Worm (Caenorhabditis elegans) whole organism, L3 larva: ENCODE results near the gene clec-221.

Experiments used
- lin-15B ChIP-seq: fragments of 150-350 bp; optimal IDR thresholded peaks from 2 replicates; lab custom pipeline; 2014; ENCODE audit warnings: missing biosample characterization, missing genetic modification characterization
- nhr-12 ChIP-seq: fragments of 150-350 bp; optimal IDR thresholded peaks from 2 replicates; lab custom pipeline; 2014; ENCODE audit warnings: missing biosample characterization, missing genetic modification characterization
- nhr-23 ChIP-seq: fragments of 150-350 bp; optimal IDR thresholded peaks from 2 replicates; lab custom pipeline; 2014; ENCODE audit warnings: missing biosample characterization, missing genetic modification reagents, missing genetic modification characterization
- ztf-11 ChIP-seq: fragments of 150-350 bp; optimal IDR thresholded peaks from 2 replicates; lab custom pipeline; 2014; ENCODE audit warnings: missing biosample characterization, missing genetic modification characterization
- ztf-4 ChIP-seq: fragments of 150-350 bp; optimal IDR thresholded peaks from 2 replicates; lab custom pipeline; 2014; ENCODE audit warnings: missing biosample characterization, missing genetic modification characterization

DNA sequence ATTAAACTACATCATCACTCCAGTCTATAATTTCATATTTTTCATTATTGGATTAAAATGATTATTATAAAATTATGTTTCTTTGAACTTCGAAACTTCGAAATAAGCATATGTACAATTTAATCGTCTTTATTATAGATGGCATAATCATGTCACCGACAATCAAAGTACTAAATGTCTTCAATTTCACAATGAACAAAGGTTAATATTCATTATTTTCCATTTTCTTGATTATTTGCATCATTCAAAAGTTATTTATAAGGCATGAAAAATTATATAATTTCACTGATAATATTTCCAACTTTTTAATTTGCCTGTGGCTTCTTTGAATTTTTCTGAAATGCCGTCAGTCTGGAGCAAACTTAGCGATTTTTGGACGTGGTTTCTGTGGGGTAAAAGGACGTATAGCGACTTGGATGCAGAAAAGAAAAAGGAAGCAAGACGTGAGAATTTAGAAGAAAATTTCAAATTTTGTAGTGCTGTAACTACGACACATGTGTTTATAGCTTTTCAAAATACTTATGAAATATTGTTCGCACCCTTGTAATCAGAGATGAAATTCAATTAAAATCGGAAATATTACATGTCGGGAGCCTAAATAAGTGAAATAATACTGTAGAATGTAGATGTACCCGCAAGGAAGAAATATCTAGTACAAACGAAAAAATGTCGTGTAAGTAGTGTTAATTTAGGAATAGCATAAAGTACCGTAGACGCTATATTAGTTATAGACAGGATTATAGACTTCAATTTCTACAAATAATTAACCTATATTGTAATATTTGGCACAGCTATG, 1.6 kb upstream of the clec-221 start, which contains the start of gene F17C11.13:
- TF ChIP-seq nhr-12 (tag; lab: Kevin White, UChicago), result no peak
- TF ChIP-seq ztf-11 (tag; lab: Kevin White, UChicago), result no peak
- TF ChIP-seq nhr-23 (tag; lab: Kevin White, UChicago), result no peak
- no peak for TF ChIP-seq ztf-4
- no peak for TF ChIP-seq lin-15B (tag; lab: Kevin White, UChicago)
